Fruit fly (Drosophila melanogaster) whole organism, prepupa: Measurements from ENCODE around the gene Vps53.

Experiments
- Blimp-1 ChIP-seq: fragments of 200-800 bp; sonication (Bioruptor generic); optimal IDR thresholded peaks from 3 replicates; lab custom pipeline; 2017; ENCODE audit warnings: missing biosample characterization, missing genetic modification characterization, mild to moderate bottlenecking, moderate library complexity, missing genetic modification reagents
- CG11762 ChIP-seq: fragments of 200-800 bp; sonication (Bioruptor generic); optimal IDR thresholded peaks from 3 replicates; lab custom pipeline; 2016; ENCODE audit warnings: missing biosample characterization, missing genetic modification characterization; ENCODE audit not compliant: insufficient read depth
- CG15336 ChIP-seq: fragments of 200-800 bp; sonication (Bioruptor generic); IDR thresholded peaks from 2 replicates; pipeline ENCODE4 v1.3.6; 2022; ENCODE audit warnings: missing biosample characterization, missing genetic modification characterization
- CG1621 ChIP-seq: fragments of 200-800 bp; sonication (Bioruptor generic); optimal IDR thresholded peaks from 3 replicates; lab custom pipeline; 2018; ENCODE audit warnings: missing biosample characterization, mild to moderate bottlenecking, missing genetic modification characterization
- CG16779 ChIP-seq: fragments of 200-800 bp; sonication (Bioruptor generic); optimal IDR thresholded peaks from 3 replicates; lab custom pipeline; 2017; ENCODE audit warnings: missing biosample characterization, mild to moderate bottlenecking, missing genetic modification characterization
- CG31627 ChIP-seq: fragments of 200-800 bp; sonication (Bioruptor generic); optimal IDR thresholded peaks from 3 replicates; lab custom pipeline; 2016; ENCODE audit warnings: missing biosample characterization, missing genetic modification characterization
- CG32006 ChIP-seq: fragments of 200-800 bp; sonication (Bioruptor generic); optimal IDR thresholded peaks from 3 replicates; lab custom pipeline; 2017; ENCODE audit warnings: missing biosample characterization, mild to moderate bottlenecking, missing genetic modification characterization
- CG6276 ChIP-seq: fragments of 200-800 bp; sonication (Bioruptor generic); optimal IDR thresholded peaks from 2 replicates; lab custom pipeline; 2017; ENCODE audit warnings: missing biosample characterization, mild to moderate bottlenecking, missing genetic modification characterization
- CG6792 ChIP-seq: fragments of 200-800 bp; sonication (Bioruptor generic); optimal IDR thresholded peaks from 3 replicates; lab custom pipeline; 2016; ENCODE audit warnings: missing biosample characterization, missing genetic modification characterization
- CG6808 ChIP-seq: fragments of 200-800 bp; sonication (Bioruptor generic); optimal IDR thresholded peaks from 3 replicates; lab custom pipeline; 2017; ENCODE audit warnings: missing biosample characterization, missing genetic modification characterization, mild to moderate bottlenecking, moderate library complexity, missing genetic modification reagents
- CG6854 ChIP-seq: fragments of 200-800 bp; sonication (Bioruptor generic); optimal IDR thresholded peaks from 2 replicates; lab custom pipeline; 2017; ENCODE audit warnings: missing biosample characterization, mild to moderate bottlenecking, missing genetic modification characterization
- CG8632 ChIP-seq: fragments of 200-800 bp; sonication (Bioruptor generic); optimal IDR thresholded peaks from 3 replicates; lab custom pipeline; 2016; ENCODE audit warnings: missing biosample characterization, missing genetic modification characterization
- CG9139 ChIP-seq: fragments of 200-800 bp; sonication (Bioruptor generic); optimal IDR thresholded peaks from 3 replicates; lab custom pipeline; 2017; ENCODE audit warnings: missing biosample characterization, mild to moderate bottlenecking, missing genetic modification characterization
- Eip75B ChIP-seq: fragments of 200-800 bp; sonication (Bioruptor generic); optimal IDR thresholded peaks from 3 replicates; lab custom pipeline; 2016; ENCODE audit warnings: missing biosample characterization, missing genetic modification characterization
- Ets21C ChIP-seq: fragments of 200-800 bp; sonication (Bioruptor generic); optimal IDR thresholded peaks from 3 replicates; lab custom pipeline; 2016; ENCODE audit warnings: missing biosample characterization, missing genetic modification characterization
- Gug ChIP-seq: fragments of 200-800 bp; sonication (Bioruptor generic); IDR thresholded peaks from 2 replicates; pipeline ENCODE4 v1.3.6; 2022; ENCODE audit warnings: missing biosample characterization, missing genetic modification characterization
- Hr38 ChIP-seq: sonication (Bioruptor generic); optimal IDR thresholded peaks from 2 replicates; lab custom pipeline; 2016; ENCODE audit warnings: missing biosample characterization, missing genetic modification characterization
- Hr39 ChIP-seq: fragments of 200-800 bp; sonication (Bioruptor generic); optimal IDR thresholded peaks from 2 replicates; lab custom pipeline; 2016; ENCODE audit warnings: missing biosample characterization, missing genetic modification characterization
- Met ChIP-seq: fragments of 200-800 bp; sonication (Bioruptor generic); optimal IDR thresholded peaks from 3 replicates; lab custom pipeline; 2016; ENCODE audit warnings: missing biosample characterization, missing genetic modification characterization
- Sox14 ChIP-seq: fragments of 200-800 bp; sonication (Bioruptor generic); optimal IDR thresholded peaks from 3 replicates; lab custom pipeline; 2016; ENCODE audit warnings: missing biosample characterization, missing genetic modification characterization
- dsx ChIP-seq: fragments of 200-800 bp; optimal IDR thresholded peaks from 3 replicates; lab custom pipeline; 2019; ENCODE audit warnings: missing biosample characterization, mild to moderate bottlenecking, missing genetic modification characterization, moderate library complexity; ENCODE audit not compliant: poor library complexity, severe bottlenecking
- eg ChIP-seq: fragments of 200-800 bp; sonication (Bioruptor generic); IDR thresholded peaks from 3 replicates; pipeline ENCODE4 v1.3.6; 2022; ENCODE audit warnings: missing biosample characterization, missing genetic modification characterization
- esn ChIP-seq: fragments of 200-800 bp; sonication (Bioruptor generic); optimal IDR thresholded peaks from 2 replicates; lab custom pipeline; 2016; ENCODE audit warnings: missing biosample characterization, mild to moderate bottlenecking, missing genetic modification characterization, moderate library complexity
- fd85E ChIP-seq: fragments of 200-800 bp; sonication (Bioruptor generic); optimal IDR thresholded peaks from 3 replicates; lab custom pipeline; 2016; ENCODE audit warnings: missing biosample characterization, missing genetic modification characterization
- fkh ChIP-seq: fragments of 200-800 bp; sonication (Bioruptor generic); optimal IDR thresholded peaks from 3 replicates; lab custom pipeline; 2017; ENCODE audit warnings: missing biosample characterization, mild to moderate bottlenecking, missing genetic modification characterization, moderate library complexity
- lz ChIP-seq: fragments of 200-800 bp; sonication (Bioruptor generic); optimal IDR thresholded peaks from 3 replicates; lab custom pipeline; 2016; ENCODE audit warnings: missing biosample characterization, missing genetic modification characterization
- pdm3 ChIP-seq: fragments of 200-800 bp; sonication (Bioruptor generic); optimal IDR thresholded peaks from 3 replicates; lab custom pipeline; 2016; ENCODE audit warnings: missing biosample characterization, missing genetic modification characterization
- spab ChIP-seq: fragments of 200-800 bp; sonication (Bioruptor generic); optimal IDR thresholded peaks from 2 replicates; lab custom pipeline; 2017; ENCODE audit warnings: missing biosample characterization, mild to moderate bottlenecking, missing genetic modification characterization, missing genetic modification reagents
- ss ChIP-seq, 2 experiments: fragments of 200-800 bp; sonication (Bioruptor generic); optimal IDR thresholded peaks; 2 replicates in 1 of 2; 3 replicates in 1 of 2; lab custom pipeline; 2017 to 2018; ENCODE audit warnings: mild to moderate bottlenecking in 2 of 2, missing biosample characterization in 2 of 2, missing genetic modification characterization in 2 of 2, moderate library complexity in 1 of 2
- svp ChIP-seq: fragments of 200-800 bp; sonication (Bioruptor generic); peaks from one replicate; lab custom pipeline; 2016; ENCODE audit warnings: missing biosample characterization, missing genetic modification characterization
- topi ChIP-seq: fragments of 200-800 bp; sonication (Bioruptor generic); optimal IDR thresholded peaks from 3 replicates; lab custom pipeline; 2016; ENCODE audit warnings: missing biosample characterization, missing genetic modification characterization

Gene Vps53

dm6 chr2L:4368553-4369268, 17.2 kb downstream of the Vps53 start:
- TF ChIP-seq eg (GFP tag; lab: Robert Waterston, UW) = no peak
- TF ChIP-seq Met (GFP tag; lab: Kevin White, UChicago) = no peak
- TF ChIP-seq lz (GFP tag; lab: Kevin White, UChicago) = no peak
- peak; percentile 65 for TF ChIP-seq fkh (GFP tag; lab: Kevin White, UChicago)
- TF ChIP-seq topi (GFP tag; lab: Kevin White, UChicago) = no peak

- TF ChIP-seq fkh (GFP tag; lab: Kevin White, UChicago) (no peak), Eip75B (GFP tag; lab: Kevin White, UChicago) (no peak), dsx (GFP tag; lab: Kevin White, UChicago) (no peak), CG6276 (no peak), topi (GFP tag; lab: Kevin White, UChicago) (no peak), CG31627 (GFP tag; lab: Kevin White, UChicago) (no peak), Sox14 (GFP tag; lab: Kevin White, UChicago) (no peak), Blimp-1 (no peak), Gug (GFP tag; lab: Robert Waterston, UW) (no peak), CG6854 (GFP tag; lab: Kevin White, UChicago) (no peak), esn (GFP tag; lab: Kevin White, UChicago) (no peak), fd85E (GFP tag; lab: Kevin White, UChicago) (no peak), Ets21C (GFP tag; lab: Kevin White, UChicago) (no peak), pdm3 (GFP tag; lab: Kevin White, UChicago) (no peak), Met (GFP tag; lab: Kevin White, UChicago) (no peak), CG1621 (tag; lab: Kevin White, UChicago) (no peak), CG8632 (GFP tag; lab: Kevin White, UChicago) (no peak)
- TF ChIP-seq, all 60 proteins: peak for 0
Measured at dm6 chr2L:4366652-4367051, 19.2 kb downstream of the Vps53 start.

dm6 chr2L:4365792-4366326, 20.0 kb downstream of the Vps53 start:
- TF ChIP-seq Met (GFP tag; lab: Kevin White, UChicago) (no peak), Hr38 (no peak), CG16779 (no peak), Hr39 (GFP tag; lab: Kevin White, UChicago) (no peak), CG1621 (tag; lab: Kevin White, UChicago) (no peak), pdm3 (GFP tag; lab: Kevin White, UChicago) (no peak), CG6792 (GFP tag; lab: Kevin White, UChicago) (no peak), CG32006 (no peak), CG6808 (GFP tag; lab: Kevin White, UChicago) (no peak), spab (no peak), CG11762 (no peak), CG9139 (GFP tag; lab: Kevin White, UChicago) (no peak), svp (GFP tag; lab: Kevin White, UChicago) (no peak), ss (GFP tag; optimal IDR thresholded peaks at IDR 0.05; lab: Kevin White, UChicago) (no peak), topi (GFP tag; lab: Kevin White, UChicago) (no peak), esn (GFP tag; lab: Kevin White, UChicago) (no peak)
- TF ChIP-seq, all 60 proteins: peak for 0

dm6 chr2L:4364914-4365313, 20.9 kb downstream of the Vps53 start:
- no peak for TF ChIP-seq dsx (GFP tag; lab: Kevin White, UChicago)
- peak; percentile 50 for TF ChIP-seq fkh (GFP tag; lab: Kevin White, UChicago)
- no peak for TF ChIP-seq CG15336 (GFP tag; lab: Robert Waterston, UW)
